Fruit fly (Drosophila melanogaster) S2 (cell line): Measurements from ENCODE around the gene Gpdh3.

ENCODE experiments used
- CG8478 ChIP-seq: fragments of >200 bp; optimal IDR thresholded peaks from 2 replicates; lab custom pipeline; 2018
- CTCF ChIP-seq, 2 experiments: fragments of >200 bp; optimal IDR thresholded peaks; 2 replicates each; lab custom pipeline; 2018

Gene Gpdh3

DNA sequence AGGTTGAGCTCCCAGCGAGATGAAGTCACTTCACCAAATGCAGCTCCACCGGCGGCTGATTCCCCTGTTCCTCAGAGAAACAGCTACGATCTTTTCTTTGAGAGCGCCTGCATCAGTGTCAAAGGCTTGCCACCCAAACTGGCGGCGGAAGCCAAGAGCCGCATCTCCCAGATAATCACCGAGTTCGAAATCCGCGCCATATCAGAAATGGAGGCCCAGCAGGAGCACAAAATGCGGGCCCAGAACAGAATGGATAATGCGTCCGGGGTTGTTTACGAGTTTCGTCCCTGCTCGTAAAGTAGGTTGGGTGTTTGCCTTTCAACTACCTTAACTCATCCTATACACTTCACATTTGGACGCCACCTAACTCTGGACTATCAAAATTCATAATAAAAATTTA, at the start of gene Gpdh3:
TSS of gene Gpdh3 (plus strand) at position 301 of the 400 bp plus-strand sequence.
- TF ChIP-seq CTCF (optimal IDR thresholded peaks at IDR 0.05; lab: Kevin White, UChicago) (no peak), CG8478 (no peak)

DNA sequence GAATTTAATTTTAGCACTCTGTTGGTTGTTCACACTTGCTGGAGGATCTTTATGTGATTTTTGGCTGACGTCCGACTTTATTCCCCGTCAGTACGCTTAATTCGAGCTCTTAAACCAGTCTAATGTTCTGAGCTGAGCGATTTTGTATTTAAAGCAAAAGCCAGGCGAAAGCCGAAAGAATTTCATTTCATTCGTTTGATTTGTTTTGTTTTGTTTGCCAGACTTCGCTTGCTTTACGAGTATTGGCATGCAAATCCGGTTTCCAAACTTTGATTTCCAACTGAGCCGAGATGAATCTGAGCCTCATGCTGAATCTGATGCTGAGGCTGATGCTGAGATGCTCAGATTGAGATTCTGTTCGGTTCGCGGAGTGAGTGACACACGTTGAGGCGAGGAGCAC, 47.8 kb upstream of the Gpdh3 start, which contains the start of gene CG5391:
TSS of gene CG5391 (minus strand) at position 101 of the 400 bp plus-strand sequence.
- TF ChIP-seq CG8478 (no peak), CTCF (optimal IDR thresholded peaks at IDR 0.05; lab: Kevin White, UChicago) (no peak)

DNA sequence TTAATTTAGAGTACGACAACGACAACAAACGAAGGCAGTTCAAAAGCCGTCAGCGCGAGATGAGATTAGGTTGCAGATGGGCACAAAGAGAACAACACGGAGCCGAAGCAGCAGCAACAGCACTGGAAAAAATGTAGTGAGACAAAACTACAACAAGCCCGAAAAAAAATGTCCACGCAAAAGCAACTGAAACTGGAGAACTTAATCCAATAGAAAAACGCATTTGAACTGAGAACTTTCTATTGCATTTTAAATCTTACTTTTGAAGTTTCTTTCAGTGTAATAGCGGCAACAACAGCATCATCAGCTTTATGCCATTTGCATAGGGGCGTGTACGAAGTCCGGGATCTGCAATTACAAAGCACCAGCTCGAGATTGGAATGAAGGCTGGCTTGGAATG, 42.3 kb upstream of the Gpdh3 start:
- no peak for TF ChIP-seq CTCF (optimal IDR thresholded peaks at IDR 0.05; lab: Kevin White, UChicago)
- no peak for TF ChIP-seq CG8478

DNA sequence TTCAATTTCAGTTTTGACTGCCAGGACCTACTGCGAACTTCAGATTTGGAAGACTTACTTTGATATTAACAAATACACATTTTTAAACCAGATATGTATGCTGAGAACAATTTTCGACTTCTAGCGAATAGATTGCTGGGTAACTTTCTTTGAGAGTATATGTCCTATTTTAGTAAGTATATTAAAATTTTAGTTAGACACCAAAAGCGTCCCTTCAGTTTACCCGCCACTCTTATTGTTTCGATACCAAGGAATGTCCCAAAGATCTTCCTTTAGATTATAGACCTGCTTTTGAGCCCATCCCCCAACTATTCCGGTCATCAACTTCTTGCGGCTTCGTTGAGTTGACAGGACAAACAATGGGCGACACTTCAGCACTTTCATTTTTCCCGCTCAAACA, 41.6 kb upstream of the Gpdh3 start, which contains the start of gene CG5388:
TSS of gene CG5388 (minus strand) at position 101 of the 400 bp plus-strand sequence.
- TF ChIP-seq CTCF (optimal IDR thresholded peaks at IDR 0.05; lab: Kevin White, UChicago) (no peak), CG8478 (no peak)

DNA sequence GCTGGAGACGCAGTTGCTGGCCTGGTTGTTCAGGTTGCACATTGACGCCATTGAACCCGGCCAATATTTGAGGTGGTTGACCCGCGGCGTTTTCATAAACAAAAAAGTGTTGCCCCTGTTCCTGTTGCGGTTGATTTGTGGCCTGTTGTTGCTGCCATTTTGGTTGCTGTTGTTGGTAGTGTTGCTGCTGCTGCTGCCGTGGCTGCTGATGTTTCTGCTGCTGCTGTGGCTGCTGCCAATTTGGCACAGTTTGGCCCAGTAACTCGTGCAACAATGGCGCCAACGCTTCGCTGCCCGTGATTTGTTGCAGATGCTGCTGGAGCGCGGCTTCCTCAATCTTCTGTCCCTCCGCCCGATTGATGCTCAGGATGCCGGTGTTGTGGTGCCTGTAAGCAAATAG, 40.2 kb upstream of the Gpdh3 start:
- TF ChIP-seq CG8478 (no peak), CTCF (optimal IDR thresholded peaks at IDR 0.05; lab: Kevin White, UChicago) (no peak)

DNA sequence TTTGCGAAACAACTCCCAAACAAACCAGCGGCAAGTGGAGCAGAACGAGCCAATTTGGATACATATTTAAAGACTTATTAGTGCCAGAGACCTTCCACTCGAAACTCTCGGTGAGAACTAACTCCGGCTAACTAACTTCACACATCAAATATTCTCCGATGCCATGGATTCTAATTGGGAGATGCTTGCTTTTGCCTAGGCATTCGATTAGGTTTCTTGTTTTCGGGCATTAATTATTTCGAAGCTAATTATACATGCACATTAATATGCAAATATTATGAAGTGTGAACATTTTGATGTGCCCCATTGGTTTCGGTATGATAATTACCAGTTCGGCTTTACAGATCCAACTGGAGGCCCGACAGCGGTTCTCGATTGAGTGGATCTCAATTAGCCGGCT, 39.7 kb upstream of the Gpdh3 start, which contains the start of gene CG5386:
TSS of gene CG5386 (minus strand) at position 101 of the 400 bp plus-strand sequence.
- TF ChIP-seq CG8478 (no peak), CTCF (optimal IDR thresholded peaks at IDR 0.05; lab: Kevin White, UChicago) (no peak)

DNA sequence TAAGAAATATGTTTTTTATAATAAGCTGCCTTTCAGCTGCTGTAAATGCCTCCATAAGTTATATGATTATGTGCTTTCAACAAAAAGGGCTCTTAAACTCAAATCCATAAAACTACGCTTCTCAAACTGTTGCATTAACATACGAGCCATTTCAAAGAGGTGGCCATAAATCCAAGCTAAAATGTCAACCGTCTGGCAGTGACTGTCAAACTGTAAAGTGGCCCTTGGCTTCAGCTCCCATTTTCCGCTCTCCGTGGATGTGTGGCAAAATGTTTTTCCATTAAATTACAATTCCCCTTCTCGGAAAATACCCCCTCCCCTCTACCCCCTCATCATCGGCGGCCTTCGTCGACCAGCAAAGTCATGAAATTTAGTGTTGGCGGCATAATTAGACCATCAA, 39.1 kb upstream of the Gpdh3 start:
- TF ChIP-seq CG8478 = no peak
- no peak for TF ChIP-seq CTCF (optimal IDR thresholded peaks at IDR 0.05; lab: Kevin White, UChicago)

DNA sequence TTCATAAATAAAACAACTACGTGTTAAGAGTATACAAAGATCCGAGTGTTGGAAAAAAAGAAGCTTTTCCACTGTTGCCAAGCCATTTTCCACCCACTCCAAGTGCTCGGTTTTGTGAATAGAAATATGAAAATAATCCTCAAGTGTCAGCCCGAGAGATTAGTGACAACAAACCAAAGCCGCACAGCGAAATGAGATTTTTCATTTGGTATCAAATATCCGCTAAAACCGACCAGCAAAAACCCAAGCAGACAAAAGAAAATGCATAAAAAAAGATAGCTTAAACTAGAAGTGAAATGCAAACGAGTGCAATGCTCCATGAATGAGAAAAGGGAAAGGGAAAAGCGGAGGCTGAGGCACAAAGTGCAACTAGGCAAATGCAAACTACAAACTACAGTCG, 30.4 kb upstream of the Gpdh3 start, which contains the start of gene rdhB:
TSS of gene rdhB (plus strand) at position 301 of the 400 bp plus-strand sequence.
- TF ChIP-seq CTCF (optimal IDR thresholded peaks at IDR 0.05; lab: Kevin White, UChicago) (no peak), CG8478 (no peak)

DNA sequence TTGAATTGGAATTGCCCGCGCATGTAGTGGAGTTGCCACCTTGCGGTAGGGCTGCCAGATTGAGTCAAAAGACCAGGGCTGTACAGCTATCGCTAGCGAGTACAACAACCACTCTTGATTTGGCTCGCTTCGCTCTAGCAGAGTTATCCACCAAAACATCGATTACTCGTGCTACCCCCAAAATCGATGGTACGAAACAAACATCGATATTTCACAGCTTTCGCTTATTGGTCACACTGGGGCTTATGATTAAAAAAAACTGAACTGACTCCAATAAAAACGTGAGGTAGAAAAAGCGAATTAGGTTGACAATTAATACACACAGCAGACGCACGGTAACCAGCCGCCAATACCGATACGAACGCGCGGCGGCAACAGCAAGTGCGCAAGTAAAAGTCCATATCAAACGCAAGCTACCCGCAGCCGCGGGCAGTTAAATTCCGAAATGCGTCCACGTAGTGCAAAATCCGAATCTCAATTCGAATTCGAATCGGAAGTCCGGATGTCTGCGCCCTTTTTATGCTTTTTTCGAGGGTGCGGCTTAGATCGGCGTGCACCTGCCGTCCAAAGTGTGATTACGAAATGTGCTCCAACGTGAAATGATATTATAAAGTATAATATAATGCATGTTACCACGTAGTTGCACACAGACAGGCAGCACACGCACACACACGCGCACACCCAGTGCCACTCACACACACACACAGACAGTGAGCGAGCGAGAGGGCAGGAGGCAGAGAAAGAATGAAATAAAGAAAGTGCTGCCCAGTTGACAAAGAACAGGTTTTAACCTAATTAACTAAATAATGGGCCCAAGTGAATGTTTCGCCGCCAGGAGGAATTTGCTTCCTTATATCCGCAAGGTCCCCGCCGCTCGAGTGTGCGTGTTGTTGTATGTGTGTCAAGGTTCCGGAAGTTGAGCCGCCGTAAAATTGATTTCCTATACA, 25.1 kb upstream of the Gpdh3 start, which contains the start of gene Sar1:
TSS of gene Sar1 (plus strand) at position 222 of the 947 bp plus-strand sequence.
- TF ChIP-seq CTCF (optimal IDR thresholded peaks at IDR 0.05; lab: Kevin White, UChicago) (peak; percentile 72 to 77), CG8478 (no peak)

DNA sequence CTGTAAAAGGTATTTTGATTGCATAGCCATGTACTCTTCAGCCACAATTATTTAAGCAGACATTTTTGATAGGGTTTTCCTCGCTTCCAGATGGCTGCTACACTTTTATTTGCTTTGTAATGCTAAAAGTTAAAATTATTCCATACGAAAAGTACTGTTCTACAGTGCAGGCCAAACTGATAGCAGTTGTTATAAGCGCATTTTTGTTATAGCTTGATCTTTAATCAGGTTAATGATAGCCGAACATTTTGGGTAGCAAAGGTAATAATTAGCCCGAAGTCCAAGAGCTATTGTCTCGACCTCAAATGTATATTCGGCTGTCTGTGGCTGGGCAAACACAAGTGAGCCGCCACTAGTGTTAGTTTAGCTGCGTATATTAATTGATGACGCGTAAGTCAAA, 23.9 kb upstream of the Gpdh3 start:
- no peak for TF ChIP-seq CG8478
- no peak for TF ChIP-seq CTCF (optimal IDR thresholded peaks at IDR 0.05; lab: Kevin White, UChicago)

DNA sequence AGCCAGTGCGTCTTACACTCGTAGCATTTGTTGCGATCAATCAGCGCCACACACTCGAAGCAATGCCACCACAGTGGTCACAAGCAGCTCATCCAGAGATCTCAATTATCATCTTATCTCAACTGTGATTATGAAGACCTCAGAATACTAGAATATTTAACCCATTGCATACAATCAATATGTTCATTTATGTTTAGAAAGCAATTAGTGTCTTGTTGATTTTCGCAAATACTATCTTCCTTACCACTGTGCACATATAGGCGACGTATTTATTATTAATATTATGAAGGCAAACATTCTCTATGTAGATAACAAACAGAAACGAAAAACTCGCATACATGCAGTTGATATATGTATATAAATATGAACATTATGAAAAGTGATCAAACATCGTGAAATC, 23.0 kb upstream of the Gpdh3 start:
- TF ChIP-seq CTCF (optimal IDR thresholded peaks at IDR 0.05; lab: Kevin White, UChicago) (no peak), CG8478 (no peak)

DNA sequence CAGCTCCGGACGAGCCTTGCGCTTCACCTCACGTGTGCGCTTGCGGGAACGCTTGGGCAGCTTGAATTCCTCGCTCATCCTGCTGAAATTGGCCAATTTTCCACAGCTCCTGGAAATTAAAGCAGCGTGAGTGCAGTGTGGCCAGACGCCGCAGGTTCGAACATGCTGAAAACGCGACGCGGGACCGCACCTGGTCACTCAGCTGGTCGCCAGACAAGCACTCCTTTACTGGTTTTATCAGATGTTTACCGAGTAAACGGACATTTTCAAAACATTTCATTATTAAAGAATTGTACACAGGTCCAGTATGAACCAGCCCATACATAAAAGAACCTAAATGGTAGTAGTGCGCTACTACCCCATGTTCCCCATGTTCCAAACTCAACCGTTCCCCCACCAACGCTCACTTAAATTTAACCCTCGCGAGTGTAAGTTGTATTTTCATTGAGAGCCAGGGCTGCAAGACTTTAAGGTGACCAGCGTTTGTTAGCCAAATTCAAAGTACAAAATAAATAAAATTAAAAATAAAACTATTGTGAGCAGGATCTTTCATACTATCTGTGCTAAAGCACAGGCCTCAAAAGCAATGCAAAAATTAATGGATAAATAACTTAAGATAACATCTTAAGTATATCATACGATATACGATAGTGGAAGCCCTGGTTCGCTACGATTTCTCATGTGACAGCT, 19.5 kb upstream of the Gpdh3 start, which contains the start of the genes JMJD6, CG7071 and Muted:
TSS of gene JMJD6 (minus strand) at position 154 of the 690 bp plus-strand sequence.
TSS of gene CG7071 (plus strand) at position 403 of the 690 bp plus-strand sequence.
TSS of gene Muted (plus strand) at position 403 of the 690 bp plus-strand sequence.
- TF ChIP-seq CTCF (optimal IDR thresholded peaks at IDR 0.05; lab: Kevin White, UChicago) (peak in 1 of 2 experiments; percentile 32), CG8478 (no peak)

DNA sequence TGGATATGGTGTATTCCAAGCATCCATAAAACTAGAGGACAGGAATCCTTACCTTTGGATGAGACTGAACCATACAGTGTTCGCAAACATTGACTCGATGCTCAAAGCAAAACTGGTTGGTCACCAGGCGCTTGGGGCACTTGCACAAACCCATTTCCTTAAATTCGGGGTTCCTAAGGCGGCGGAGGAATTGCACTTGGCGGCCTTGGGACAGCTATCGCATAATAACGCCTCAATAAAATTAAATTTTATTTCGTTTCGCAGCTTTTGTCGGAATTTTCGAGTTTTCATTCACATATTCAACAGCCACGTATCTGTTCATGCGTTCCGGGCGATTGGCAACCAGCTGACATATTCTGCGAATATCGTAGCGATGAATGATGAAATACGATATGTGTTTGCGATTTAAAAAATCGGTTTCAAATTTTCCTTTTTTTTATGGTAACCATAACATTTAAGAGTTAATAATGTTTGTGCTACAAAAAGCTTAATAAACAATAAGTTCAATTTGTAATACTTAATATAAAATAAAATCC, 16.1 kb upstream of the Gpdh3 start, which contains the start of gene CG5382:
TSS of gene CG5382 (minus strand) at position 324 of the 536 bp plus-strand sequence.
- TF ChIP-seq CG8478 (no peak), CTCF (optimal IDR thresholded peaks at IDR 0.05; lab: Kevin White, UChicago) (no peak)

DNA sequence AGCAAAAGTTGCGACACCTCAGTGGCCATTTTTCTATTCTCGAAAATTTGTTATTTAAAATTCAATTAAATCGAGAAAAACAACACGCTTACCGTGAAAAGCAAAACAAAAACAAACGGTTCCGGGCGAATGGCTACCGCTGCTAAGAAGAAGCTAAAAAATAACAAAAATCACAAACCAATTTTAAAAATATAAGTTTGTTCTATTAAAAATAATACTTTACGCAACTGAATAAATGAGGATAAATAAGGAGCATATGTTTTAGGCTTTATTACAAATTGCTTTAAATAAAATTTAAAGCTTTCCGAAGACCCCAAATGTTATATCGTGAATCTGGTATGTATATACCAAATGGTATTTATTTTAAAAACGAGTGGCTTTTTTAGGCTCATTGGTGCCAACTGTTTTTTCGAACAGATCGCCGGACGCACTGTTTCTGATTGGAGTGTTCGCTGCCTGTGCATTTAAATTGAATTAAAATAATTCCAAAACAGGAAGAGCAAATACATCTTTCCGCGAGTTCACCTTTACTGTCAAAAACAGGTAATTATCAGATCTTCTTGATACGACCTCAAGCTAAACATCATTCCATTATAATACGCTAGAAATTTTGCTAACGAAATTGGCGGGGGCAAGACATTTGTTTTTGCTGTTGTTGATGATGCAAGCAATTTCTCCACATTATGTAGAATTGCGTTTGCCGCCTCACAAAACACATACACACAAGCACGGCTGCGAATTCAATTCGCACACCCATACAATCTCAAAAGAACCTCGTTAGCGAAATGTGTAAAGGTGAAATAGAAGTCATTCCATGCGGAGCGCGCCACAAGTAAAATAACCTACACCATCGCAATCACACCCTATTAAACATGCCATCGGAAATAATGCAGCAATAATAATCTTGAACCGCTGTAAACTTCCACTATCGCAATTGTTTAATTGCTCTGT, 14.4 kb upstream of the Gpdh3 start, which contains the start of the genes Polr3F and PyK:
TSS of gene Polr3F (minus strand) at position 248 of the 951 bp plus-strand sequence.
TSS of gene PyK (plus strand) at position 411 of the 951 bp plus-strand sequence.
- TF ChIP-seq CG8478 (no peak), CTCF (optimal IDR thresholded peaks at IDR 0.05; lab: Kevin White, UChicago) (no peak)
